Fruit fly (Drosophila melanogaster): Measurements from ENCODE around the gene Hinfp.

dm6 chrX:658021-658420 lies 32.7 kb downstream of the Hinfp start:
- TF ChIP-seq esn (GFP tag; optimal IDR thresholded peaks at IDR 0.05) (no peak), dsx (GFP tag; optimal IDR thresholded peaks at IDR 0.05; ENCODE audit: poor library complexity, severe bottlenecking) (no peak)

Data from whole organism, prepupa.